Worm (Caenorhabditis elegans) whole organism, L1 larva: ENCODE measurements around the gene C55C3.3.

Experiments
- F16B12.6 ChIP-seq: fragments of 150-350 bp; optimal IDR thresholded peaks from 2 replicates; lab custom pipeline; 2014; ENCODE audit warnings: missing biosample characterization, missing genetic modification characterization
- ama-1 ChIP-seq: fragments of 150-350 bp; optimal IDR thresholded peaks from 2 replicates; lab custom pipeline; 2014
- egl-13 ChIP-seq: sonication (generic microtip); optimal IDR thresholded peaks from 2 replicates; lab custom pipeline; 2016; ENCODE audit warnings: missing genotype, missing genetic modification reagents, missing genetic modification characterization, missing compliant biosample characterization
- lin-14 ChIP-seq: fragments of 200-800 bp; sonication (Bioruptor generic); optimal IDR thresholded peaks from 2 replicates; lab custom pipeline; 2018; ENCODE audit warnings: mild to moderate bottlenecking, missing genetic modification characterization, moderate library complexity, missing compliant biosample characterization
- lir-3 ChIP-seq: sonication (generic microtip); optimal IDR thresholded peaks from 2 replicates; lab custom pipeline; 2016; ENCODE audit warnings: mild to moderate bottlenecking, missing genetic modification characterization, moderate library complexity, missing compliant biosample characterization; ENCODE audit not compliant: poor library complexity
- nhr-11 ChIP-seq: fragments of 150-350 bp; optimal IDR thresholded peaks from 2 replicates; lab custom pipeline; 2014; ENCODE audit warnings: missing biosample characterization, missing genetic modification characterization
- nhr-76 ChIP-seq: sonication (generic microtip); optimal IDR thresholded peaks from 2 replicates; lab custom pipeline; 2017; ENCODE audit warnings: missing biosample characterization, missing genetic modification characterization
- nhr-77 ChIP-seq: fragments of 150-350 bp; optimal IDR thresholded peaks from 2 replicates; lab custom pipeline; 2014; ENCODE audit warnings: missing biosample characterization, missing genetic modification characterization
- pag-3 ChIP-seq: sonication (generic microtip); optimal IDR thresholded peaks from 2 replicates; lab custom pipeline; 2017; ENCODE audit warnings: missing genetic modification characterization, mild to moderate bottlenecking, missing compliant biosample characterization, antibody characterized with exemption, borderline replicate concordance; ENCODE audit not compliant: insufficient read depth
- pqm-1 ChIP-seq: sonication (generic microtip); optimal IDR thresholded peaks from 3 replicates; lab custom pipeline; 2017; ENCODE audit warnings: missing biosample characterization, missing genetic modification characterization
- skn-1 ChIP-seq: fragments of 150-350 bp; optimal IDR thresholded peaks from 2 replicates; lab custom pipeline; 2014; ENCODE audit warnings: missing biosample characterization, missing genetic modification characterization
- tbx-2 ChIP-seq: sonication (generic microtip); optimal IDR thresholded peaks from 2 replicates; lab custom pipeline; 2016; ENCODE audit warnings: missing genetic modification characterization, missing compliant biosample characterization
- tlp-1 ChIP-seq: fragments of 150-350 bp; optimal IDR thresholded peaks from 2 replicates; lab custom pipeline; 2014; ENCODE audit warnings: missing biosample characterization, missing genetic modification characterization
- unc-62 ChIP-seq: fragments of 150-350 bp; optimal IDR thresholded peaks from 2 replicates; lab custom pipeline; 2014; ENCODE audit warnings: missing biosample characterization, missing genetic modification reagents, missing genetic modification characterization

DNA sequence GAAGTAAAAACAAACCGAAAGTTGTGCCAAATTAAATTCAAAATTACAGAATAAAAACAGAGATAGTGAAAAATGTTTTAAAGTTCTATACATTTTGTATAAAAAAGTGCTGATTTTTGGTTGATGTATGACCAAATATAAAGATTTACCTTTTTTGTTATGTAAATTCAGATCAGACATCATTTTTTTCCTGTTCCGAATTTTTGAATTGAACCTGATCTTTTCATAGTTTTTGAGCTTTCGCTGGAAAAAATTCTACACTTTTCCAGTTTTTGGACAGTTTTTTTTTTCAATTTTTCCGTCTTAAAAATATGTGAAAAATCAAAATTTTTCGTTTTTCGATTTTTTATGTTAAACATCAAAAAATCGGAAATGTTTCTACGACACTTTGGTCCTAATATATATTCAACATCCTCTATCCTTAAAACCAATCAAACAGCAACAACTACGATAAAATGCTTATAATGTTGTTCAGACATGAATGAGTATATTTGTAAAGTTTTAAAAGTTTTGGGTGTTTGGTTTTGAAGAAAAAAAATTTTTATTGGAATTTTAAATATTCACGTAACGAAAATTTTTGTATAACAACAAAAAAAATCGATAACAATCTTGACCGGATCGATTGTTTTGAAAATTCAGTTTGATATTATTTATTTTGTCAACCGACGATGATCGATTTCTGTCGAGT lies 2.4 kb upstream of the C55C3.3 start, which contains the start of the genes C55C3.7 and C55C3.6:
- TF ChIP-seq pqm-1 (tag; lab: Kevin White, UChicago) (no peak), pag-3 (tag; lab: Kevin White, UChicago) (no peak), nhr-77 (tag; lab: Kevin White, UChicago) (no peak), unc-62 (GFP tag; lab: Kevin White, UChicago) (no peak), egl-13 (tag; lab: Kevin White, UChicago) (no peak), lin-14 (no peak), tbx-2 (no peak), nhr-11 (tag; lab: Kevin White, UChicago) (no peak), ama-1 (lab: Kevin White, UChicago) (no peak), skn-1 (tag; lab: Kevin White, UChicago) (no peak), nhr-76 (no peak), lir-3 (tag; lab: Kevin White, UChicago) (no peak), tlp-1 (tag; lab: Kevin White, UChicago) (no peak), F16B12.6 (tag; lab: Kevin White, UChicago) (no peak)
